Worm (Caenorhabditis elegans) whole organism, early embryonic: Measurements from ENCODE around the gene btb-17.

Experiments used
- B0310.2 ChIP-seq: sonication (generic microtip); optimal IDR thresholded peaks from 2 replicates; lab custom pipeline; 2016; ENCODE audit warnings: mild to moderate bottlenecking, missing genetic modification characterization, missing compliant biosample characterization
- F13C5.2 ChIP-seq: sonication (generic microtip); optimal IDR thresholded peaks from 2 replicates; lab custom pipeline; 2017; ENCODE audit warnings: mild to moderate bottlenecking, missing genetic modification characterization, inconsistent platforms, missing compliant biosample characterization
- ama-1 ChIP-seq: fragments of 150-350 bp; optimal IDR thresholded peaks from 2 replicates; lab custom pipeline; 2014
- ceh-36 ChIP-seq: sonication (generic microtip); optimal IDR thresholded peaks from 2 replicates; lab custom pipeline; 2016; ENCODE audit warnings: missing genetic modification characterization, inconsistent platforms, missing compliant biosample characterization
- flt-1 ChIP-seq: fragments of 200-800 bp; sonication (Bioruptor generic); IDR thresholded peaks from 2 replicates; pipeline ENCODE4 v1.3.6; 2022; ENCODE audit warnings: missing genetic modification characterization, missing compliant biosample characterization
- hmbx-1 ChIP-seq: sonication (generic microtip); optimal IDR thresholded peaks from 2 replicates; lab custom pipeline; 2016; ENCODE audit warnings: mild to moderate bottlenecking, missing genetic modification characterization, missing compliant biosample characterization
- hnd-1 ChIP-seq: sonication (generic microtip); optimal IDR thresholded peaks from 2 replicates; lab custom pipeline; 2016; ENCODE audit warnings: missing genetic modification characterization, missing compliant biosample characterization
- sea-1 ChIP-seq: fragments of 200-800 bp; sonication (Bioruptor generic); conservative IDR thresholded peaks from 2 replicates; pipeline ENCODE4 v1.3.6; 2022; ENCODE audit warnings: missing genetic modification characterization, missing compliant biosample characterization
- tra-4 ChIP-seq: sonication (generic microtip); optimal IDR thresholded peaks from 2 replicates; lab custom pipeline; 2017; ENCODE audit warnings: missing genetic modification characterization, missing compliant biosample characterization

DNA sequence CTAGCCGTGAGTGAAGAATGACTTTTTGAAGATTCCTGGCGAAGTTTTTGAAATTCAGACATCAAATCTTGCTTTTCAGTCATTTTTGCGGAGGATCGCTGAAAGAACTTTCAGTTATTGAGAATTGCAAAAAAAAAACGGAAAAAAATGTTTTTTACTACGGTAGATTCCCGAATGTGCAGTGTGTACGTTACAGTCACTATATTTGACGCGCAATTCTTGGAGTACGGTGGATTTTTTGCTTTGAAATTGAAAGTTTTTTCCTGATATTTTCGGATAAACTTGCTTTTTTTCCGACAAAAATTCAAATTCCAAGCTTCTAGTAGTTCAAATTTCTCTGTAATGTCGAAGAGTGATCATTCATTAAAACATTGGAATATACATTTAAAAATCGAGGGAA lies 46.8 kb downstream of the btb-17 start, which contains the start of gene F14D2.11:
- TF ChIP-seq sea-1 (GFP tag; lab: Robert Waterston, UW) (no peak), ama-1 (no peak), ceh-36 (tag; lab: Kevin White, UChicago) (no peak), hmbx-1 (tag; lab: Kevin White, UChicago) (no peak), flt-1 (GFP tag; lab: Robert Waterston, UW) (no peak), B0310.2 (tag; lab: Kevin White, UChicago) (no peak), F13C5.2 (no peak), hnd-1 (tag; lab: Kevin White, UChicago) (no peak), tra-4 (no peak)
